Worm (Caenorhabditis elegans) whole organism, late embryonic: ENCODE data around the gene twk-6.

ENCODE experiments used
- C08G9.2 ChIP-seq: sonication (generic microtip); optimal IDR thresholded peaks from 2 replicates; lab custom pipeline; 2016; ENCODE audit warnings: mild to moderate bottlenecking, missing genetic modification characterization, moderate library complexity, missing compliant biosample characterization
- ama-1 ChIP-seq: fragments of 150-350 bp; optimal IDR thresholded peaks from 2 replicates; lab custom pipeline; 2014
- npax-4 ChIP-seq: sonication (generic microtip); optimal IDR thresholded peaks from 2 replicates; lab custom pipeline; 2016; ENCODE audit warnings: missing genetic modification characterization, missing compliant biosample characterization
- tbx-2 ChIP-seq: sonication (generic microtip); optimal IDR thresholded peaks from 2 replicates; lab custom pipeline; 2016; ENCODE audit warnings: missing genetic modification characterization, missing compliant biosample characterization

DNA sequence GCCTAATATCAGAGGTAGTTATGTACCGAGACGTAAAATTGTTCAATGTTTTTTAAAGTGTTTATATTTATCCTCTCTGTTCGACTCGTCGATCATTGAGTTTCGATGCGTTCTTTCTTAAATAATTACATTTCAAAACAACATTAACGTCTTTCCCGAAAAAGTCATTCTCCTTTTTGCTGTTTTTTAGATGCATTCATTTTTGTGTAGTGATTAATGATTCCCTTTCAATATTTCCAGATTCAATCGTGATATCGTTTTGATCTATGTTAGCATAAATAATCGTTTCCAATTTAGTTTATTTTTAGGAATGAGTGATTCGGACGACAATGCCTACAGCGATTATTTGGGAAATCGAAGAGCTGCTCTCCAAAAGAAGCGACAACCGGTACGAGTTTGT, 49.0 kb upstream of the twk-6 start, which contains the start of gene T04A8.8:
- TF ChIP-seq npax-4 (tag; lab: Kevin White, UChicago) = no peak
- no peak for TF ChIP-seq tbx-2 (tag; lab: Kevin White, UChicago)
- no peak for TF ChIP-seq C08G9.2 (tag; lab: Kevin White, UChicago)
- TF ChIP-seq ama-1 (lab: Kevin White, UChicago) = no peak
